Fruit fly (Drosophila melanogaster) whole organism, wandering third instar larva: Measurements from ENCODE around the gene CG7142.

Experiments used
- Abd-B ChIP-seq: fragments of >200 bp; optimal IDR thresholded peaks from 2 replicates; lab custom pipeline; 2017; ENCODE audit warnings: missing biosample characterization, missing genetic modification characterization
- CG32264 ChIP-seq: fragments of 200-800 bp; sonication (Bioruptor generic); optimal IDR thresholded peaks from 2 replicates; lab custom pipeline; 2016; ENCODE audit warnings: missing biosample characterization, missing genetic modification characterization
- CrebA ChIP-seq: fragments of 200-800 bp; sonication (Bioruptor generic); optimal IDR thresholded peaks from 2 replicates; lab custom pipeline; 2016; ENCODE audit warnings: missing biosample characterization, mild to moderate bottlenecking, missing genetic modification characterization, borderline replicate concordance
- Dfd ChIP-seq: fragments of >200 bp; optimal IDR thresholded peaks from 2 replicates; lab custom pipeline; 2017; ENCODE audit warnings: missing biosample characterization, missing genetic modification characterization
- Dif ChIP-seq: fragments of 200-275, 200-300 bp; sonication (Bioruptor generic); optimal IDR thresholded peaks from 2 replicates; lab custom pipeline; 2018; ENCODE audit warnings: missing biosample characterization, missing genetic modification characterization; ENCODE audit not compliant: partially characterized antibody
- GATAd ChIP-seq: sonication (Bioruptor generic); optimal IDR thresholded peaks from 2 replicates; lab custom pipeline; 2016; ENCODE audit warnings: missing biosample characterization, missing genetic modification characterization
- HLH106 ChIP-seq: fragments of 200-800 bp; optimal IDR thresholded peaks from 3 replicates; lab custom pipeline; 2019; ENCODE audit warnings: missing biosample characterization, mild to moderate bottlenecking, missing genetic modification characterization, moderate library complexity
- Hnf4 ChIP-seq: fragments of 200-800 bp; sonication (Bioruptor generic); optimal IDR thresholded peaks from 2 replicates; lab custom pipeline; 2016; ENCODE audit warnings: missing biosample characterization, mild to moderate bottlenecking, missing genetic modification characterization
- Hr78 ChIP-seq: fragments of >200 bp; optimal IDR thresholded peaks from 2 replicates; lab custom pipeline; 2017; ENCODE audit warnings: missing biosample characterization, missing genetic modification characterization
- Hr83 ChIP-seq: fragments of 200-300 bp; sonication (Bioruptor generic); optimal IDR thresholded peaks from 2 replicates; lab custom pipeline; 2016; ENCODE audit warnings: missing biosample characterization, mild to moderate bottlenecking, missing genetic modification characterization, moderate library complexity; ENCODE audit not compliant: poor library complexity, severe bottlenecking
- Mio ChIP-seq: sonication (Bioruptor generic); optimal IDR thresholded peaks from 2 replicates; lab custom pipeline; 2016; ENCODE audit warnings: missing biosample characterization, missing genetic modification characterization
- Myc ChIP-seq: fragments of >200 bp; optimal IDR thresholded peaks from 2 replicates; lab custom pipeline; 2017
- OdsH ChIP-seq: fragments of 200-800 bp; sonication (Bioruptor generic); optimal IDR thresholded peaks from 2 replicates; lab custom pipeline; 2016; ENCODE audit warnings: missing biosample characterization, mild to moderate bottlenecking, missing genetic modification characterization
- Rel ChIP-seq, 2 experiments: fragments of 200-800 bp; sonication (Bioruptor generic) in 1 of 2; optimal IDR thresholded peaks; 2 replicates in 1 of 2; 3 replicates in 1 of 2; lab custom pipeline; 2016 to 2019; ENCODE audit warnings: mild to moderate bottlenecking in 2 of 2, missing biosample characterization in 2 of 2, missing genetic modification characterization in 2 of 2, moderate library complexity in 1 of 2
- Sp1 ChIP-seq: fragments of 200-800 bp; sonication (Bioruptor generic); optimal IDR thresholded peaks from 3 replicates; lab custom pipeline; 2019; ENCODE audit warnings: missing biosample characterization, mild to moderate bottlenecking, missing genetic modification characterization, moderate library complexity
- Vsx2 ChIP-seq: fragments of 200-300, 225-300 bp; sonication (Bioruptor generic); optimal IDR thresholded peaks from 2 replicates; lab custom pipeline; 2018; ENCODE audit warnings: missing biosample characterization, missing genetic modification characterization; ENCODE audit not compliant: partially characterized antibody
- br ChIP-seq: fragments of 200-800 bp; sonication (Bioruptor generic); optimal IDR thresholded peaks from 2 replicates; lab custom pipeline; 2016; ENCODE audit warnings: missing biosample characterization, missing genetic modification characterization
- brk ChIP-seq: fragments of 200-800 bp; sonication (Bioruptor generic); optimal IDR thresholded peaks from 2 replicates; lab custom pipeline; 2016; ENCODE audit warnings: missing biosample characterization, mild to moderate bottlenecking, missing genetic modification characterization
- dl ChIP-seq, 2 experiments: fragments of 175-275, 200-275 bp in 1 of 2; fragments of 200-275 bp in 1 of 2; sonication (Bioruptor generic); optimal IDR thresholded peaks; lab custom pipeline; 2018; ENCODE audit warnings: mild to moderate bottlenecking in 2 of 2, missing biosample characterization in 2 of 2, missing genetic modification characterization in 2 of 2, moderate library complexity in 2 of 2; ENCODE audit not compliant: partially characterized antibody in 2 of 2, insufficient read depth in 1 of 2
- dmrt93B ChIP-seq: fragments of 200-800 bp; sonication (Bioruptor generic); optimal IDR thresholded peaks from 2 replicates; lab custom pipeline; 2018; ENCODE audit warnings: missing biosample characterization, mild to moderate bottlenecking, missing genetic modification characterization
- ey ChIP-seq: fragments of 200-800 bp; sonication (Bioruptor generic); optimal IDR thresholded peaks from 2 replicates; lab custom pipeline; 2016; ENCODE audit warnings: missing biosample characterization, missing genetic modification characterization
- foxo ChIP-seq, 2 experiments: fragments of 200-800 bp; sonication (Bioruptor generic); optimal IDR thresholded peaks; 2 replicates in 1 of 2; 3 replicates in 1 of 2; lab custom pipeline; 2016 to 2017; ENCODE audit warnings: missing biosample characterization in 2 of 2, missing genetic modification characterization in 2 of 2
- fru ChIP-seq: fragments of 200-800 bp; sonication (Bioruptor generic); optimal IDR thresholded peaks from 3 replicates; lab custom pipeline; 2016; ENCODE audit warnings: missing biosample characterization, mild to moderate bottlenecking, missing genetic modification characterization
- h ChIP-seq: fragments of 200-800 bp; sonication (Bioruptor generic); optimal IDR thresholded peaks from 3 replicates; lab custom pipeline; 2016; ENCODE audit warnings: missing biosample characterization, mild to moderate bottlenecking, missing genetic modification characterization
- jim ChIP-seq: fragments of 175-275, 200-325 bp; sonication (Bioruptor generic); optimal IDR thresholded peaks from 2 replicates; lab custom pipeline; 2016; ENCODE audit warnings: missing biosample characterization, mild to moderate bottlenecking, missing genetic modification characterization
- lola ChIP-seq: fragments of >200 bp; optimal IDR thresholded peaks from 2 replicates; lab custom pipeline; 2017; ENCODE audit warnings: missing biosample characterization, missing genetic modification characterization
- psq ChIP-seq: fragments of 200-800 bp; sonication (Bioruptor generic); optimal IDR thresholded peaks from 3 replicates; lab custom pipeline; 2017; ENCODE audit warnings: missing biosample characterization, mild to moderate bottlenecking, missing genetic modification characterization, moderate library complexity
- rgr ChIP-seq: fragments of 200-800 bp; sonication (Bioruptor generic); optimal IDR thresholded peaks from 3 replicates; lab custom pipeline; 2016; ENCODE audit warnings: missing biosample characterization, mild to moderate bottlenecking, missing genetic modification characterization
- sage ChIP-seq: fragments of 200-800 bp; sonication (Bioruptor generic); optimal IDR thresholded peaks from 2 replicates; lab custom pipeline; 2016; ENCODE audit warnings: missing biosample characterization, mild to moderate bottlenecking, missing genetic modification characterization
- sv ChIP-seq: fragments of 200-800 bp; sonication (Bioruptor generic); optimal IDR thresholded peaks from 3 replicates; lab custom pipeline; 2016; ENCODE audit warnings: missing biosample characterization, missing genetic modification characterization
- usp ChIP-seq: fragments of >200 bp; optimal IDR thresholded peaks from 2 replicates; lab custom pipeline; 2017; ENCODE audit warnings: missing biosample characterization, missing genetic modification characterization
- woc ChIP-seq: sonication (Bioruptor generic); optimal IDR thresholded peaks from 2 replicates; lab custom pipeline; 2016; ENCODE audit warnings: missing biosample characterization, mild to moderate bottlenecking, missing genetic modification characterization

Gene CG7142

DNA sequence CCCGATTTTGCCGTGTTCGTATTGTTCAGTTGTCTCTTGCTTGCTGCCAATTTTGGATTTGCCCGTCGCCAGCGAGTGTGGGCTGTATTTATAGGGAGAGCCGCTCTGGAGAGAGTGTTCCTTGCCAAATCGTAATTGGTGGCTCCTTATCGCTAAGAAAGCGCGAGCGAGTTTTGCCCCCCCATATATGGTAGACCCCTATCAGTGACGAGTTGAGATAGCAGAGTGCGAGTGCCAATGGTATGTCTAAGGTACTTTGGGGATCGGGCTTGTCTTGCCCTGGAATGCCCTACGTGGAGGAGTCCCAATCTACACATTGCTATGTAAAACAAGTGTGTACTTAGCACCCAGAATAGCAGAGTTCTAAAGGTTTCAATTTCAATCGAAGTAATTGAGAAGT lies at the start of gene CG7142:
Gene CG7142, minus strand, starts transcription at position 29 of the 400 bp plus-strand sequence.
- peak; percentile 5 for TF ChIP-seq Hr83 (GFP tag; lab: Kevin White, UChicago)
- no peak for TF ChIP-seq Sp1 (GFP tag; lab: Kevin White, UChicago)
- TF ChIP-seq Rel (GFP tag; optimal IDR thresholded peaks at IDR 0.05; lab: Kevin White, UChicago), result no peak
- peak; percentile 83 for TF ChIP-seq Rel (tag; optimal IDR thresholded peaks at IDR 0.05; lab: Kevin White, UChicago)
- TF ChIP-seq h, result peak; percentile 66
- TF ChIP-seq Abd-B (GFP tag; lab: Kevin White, UChicago), result no peak
- peak; percentile 25 for TF ChIP-seq ey
- no peak for TF ChIP-seq Myc (lab: Kevin White, UChicago)
- TF ChIP-seq br (GFP tag; lab: Kevin White, UChicago), result peak; percentile 44
- peak; percentile 32 for TF ChIP-seq OdsH (GFP tag; lab: Kevin White, UChicago)
- peak in 1 of 2 experiments; percentile 13 for TF ChIP-seq foxo (GFP tag; optimal IDR thresholded peaks at IDR 0.05; lab: Kevin White, UChicago)
- TF ChIP-seq HLH106 (tag; lab: Kevin White, UChicago), result no peak
- TF ChIP-seq rgr (GFP tag; lab: Kevin White, UChicago), result peak; percentile 34
- TF ChIP-seq Dif (GFP tag; lab: Kevin White, UChicago), result peak; percentile 53

- no peak for TF ChIP-seq Rel (GFP tag; optimal IDR thresholded peaks at IDR 0.05; lab: Kevin White, UChicago)
- no peak for TF ChIP-seq Rel (tag; optimal IDR thresholded peaks at IDR 0.05; lab: Kevin White, UChicago)
- no peak for TF ChIP-seq ey
- no peak for TF ChIP-seq Myc (lab: Kevin White, UChicago)
- TF ChIP-seq CG32264 (GFP tag; lab: Kevin White, UChicago), result no peak
- no peak for TF ChIP-seq Sp1 (GFP tag; lab: Kevin White, UChicago)
- no peak for TF ChIP-seq rgr (GFP tag; lab: Kevin White, UChicago)
- TF ChIP-seq Vsx2 (GFP tag; lab: Kevin White, UChicago), result no peak
- TF ChIP-seq HLH106 (tag; lab: Kevin White, UChicago), result no peak
- TF ChIP-seq CrebA (GFP tag; lab: Kevin White, UChicago), result no peak
- no peak for TF ChIP-seq Hr78
- no peak for TF ChIP-seq Abd-B (GFP tag; lab: Kevin White, UChicago)
- TF ChIP-seq sv (GFP tag; lab: Kevin White, UChicago), result no peak
- no peak for TF ChIP-seq GATAd (GFP tag; lab: Kevin White, UChicago)
- TF ChIP-seq lola (GFP tag; lab: Kevin White, UChicago), result no peak
- TF ChIP-seq Dfd (GFP tag; lab: Kevin White, UChicago), result no peak
- TF ChIP-seq Mio, result no peak
- TF ChIP-seq fru, result no peak
- no peak for TF ChIP-seq Hnf4
- no peak for TF ChIP-seq jim (GFP tag; lab: Kevin White, UChicago)
- no peak for TF ChIP-seq dmrt93B (GFP tag; lab: Kevin White, UChicago)
These were observed 49.5 kb upstream of the CG7142 start, which contains the start of gene naz for dm6 chr3R:18328842-18329241. Gene naz (minus strand): TSS chr3R:18328942.

dm6 chr3R:18314824-18315690 lies 35.7 kb upstream of the CG7142 start:
- TF ChIP-seq psq (GFP tag; lab: Kevin White, UChicago) (no peak), Dif (GFP tag; lab: Kevin White, UChicago) (no peak), GATAd (GFP tag; lab: Kevin White, UChicago) (no peak), Myc (lab: Kevin White, UChicago) (no peak), woc (GFP tag; lab: Kevin White, UChicago) (no peak), Mio (no peak), Rel (GFP tag; optimal IDR thresholded peaks at IDR 0.05; lab: Kevin White, UChicago) (no peak), Rel (tag; optimal IDR thresholded peaks at IDR 0.05; lab: Kevin White, UChicago) (no peak), dl (GFP tag; optimal IDR thresholded peaks at IDR 0.05; lab: Kevin White, UChicago; ENCODE audit: insufficient read depth in 1 of 2, partially characterized antibody in 2 of 2) (no peak), dmrt93B (GFP tag; lab: Kevin White, UChicago) (no peak), sage (GFP tag; lab: Kevin White, UChicago) (no peak), usp (no peak), Hnf4 (no peak), Sp1 (GFP tag; lab: Kevin White, UChicago) (no peak), brk (GFP tag; lab: Kevin White, UChicago) (no peak), CG32264 (GFP tag; lab: Kevin White, UChicago) (no peak), Hr78 (no peak), fru (no peak), Hr83 (GFP tag; lab: Kevin White, UChicago) (no peak), Vsx2 (GFP tag; lab: Kevin White, UChicago) (no peak), foxo (GFP tag; optimal IDR thresholded peaks at IDR 0.05; lab: Kevin White, UChicago) (no peak)
